Fruit fly (Drosophila melanogaster) Kc167 (cell line): ENCODE data around the gene Rbfox1.

Experiments used
- Myc ChIP-seq: fragments of >200 bp; optimal IDR thresholded peaks from 2 replicates; lab custom pipeline; 2017; ENCODE audit warnings: missing external identifiers
- Sin3A ChIP-seq: fragments of >200 bp; optimal IDR thresholded peaks from 2 replicates; lab custom pipeline; 2018; ENCODE audit warnings: missing external identifiers
- h ChIP-seq: fragments of >200 bp; optimal IDR thresholded peaks from 3 replicates; lab custom pipeline; 2018; ENCODE audit warnings: missing external identifiers
- insv ChIP-seq: fragments of >200 bp; optimal IDR thresholded peaks from 3 replicates; lab custom pipeline; 2018; ENCODE audit warnings: missing external identifiers
- psq ChIP-seq: fragments of >200 bp; optimal IDR thresholded peaks from 2 replicates; lab custom pipeline; 2017; ENCODE audit warnings: missing external identifiers
- ttk ChIP-seq: sonication (Bioruptor generic); optimal IDR thresholded peaks from 2 replicates; lab custom pipeline; 2017; ENCODE audit warnings: missing external identifiers

DNA sequence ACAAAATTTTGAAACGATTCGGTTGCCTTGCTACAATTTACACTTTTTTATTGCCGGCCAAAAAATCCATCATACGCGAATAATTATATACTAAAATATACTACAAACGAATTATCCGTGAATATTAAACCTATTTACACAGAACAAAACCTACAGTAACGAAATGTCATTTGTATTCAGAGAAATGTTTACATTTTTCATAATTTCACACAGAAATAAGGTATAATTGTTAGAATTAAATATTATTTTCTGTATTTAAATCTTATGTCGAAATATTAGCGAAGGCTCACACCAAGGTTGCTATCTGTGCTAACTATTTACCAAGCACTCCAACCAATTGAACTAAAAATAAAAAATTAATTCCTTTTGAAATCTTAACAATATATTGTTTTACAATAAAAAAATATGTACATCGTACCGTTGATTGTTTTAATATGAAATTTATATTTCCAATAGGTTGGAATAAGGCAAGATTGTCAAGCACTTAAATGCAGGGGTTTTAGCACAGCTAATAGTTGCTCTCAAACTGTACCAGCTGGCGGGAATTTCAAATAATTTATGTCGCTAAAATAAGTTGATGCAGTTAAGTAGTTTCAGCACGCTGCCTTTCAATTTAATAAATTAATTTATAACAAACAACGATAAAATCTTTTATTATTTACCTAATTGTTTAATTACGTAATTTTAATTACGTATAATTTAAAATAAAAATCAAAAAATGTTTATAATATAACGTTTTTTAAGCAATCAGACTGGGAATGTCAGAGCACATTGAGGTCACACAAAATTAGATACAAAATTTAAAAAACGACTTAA, 18.0 kb upstream of the Rbfox1 start, which contains the start of the genes Gem3 and CG32061:
- TF ChIP-seq psq (lab: Kevin White, UChicago), result no peak
- no peak for TF ChIP-seq ttk (lab: Kevin White, UChicago)
- no peak for TF ChIP-seq insv (lab: Kevin White, UChicago)
- TF ChIP-seq h (lab: Kevin White, UChicago), result no peak
- no peak for TF ChIP-seq Sin3A
- TF ChIP-seq Myc (lab: Kevin White, UChicago), result no peak
